Worm (Caenorhabditis elegans) whole organism, L4 larva: Measurements from ENCODE around the gene tiar-1.

Source experiments
- F49E8.2 ChIP-seq: sonication (generic microtip); optimal IDR thresholded peaks from 2 replicates; lab custom pipeline; 2016; ENCODE audit warnings: missing compliant biosample characterization, mild to moderate bottlenecking, missing genetic modification characterization, borderline replicate concordance
- R02D3.7 ChIP-seq: fragments of 150-350 bp; sonication (generic microtip); optimal IDR thresholded peaks from 3 replicates; lab custom pipeline; 2014; ENCODE audit warnings: missing biosample characterization, missing genetic modification characterization
- Y5F2A.4 ChIP-seq: fragments of 200-800 bp; sonication (Bioruptor generic); optimal IDR thresholded peaks from 2 replicates; lab custom pipeline; 2018; ENCODE audit warnings: mild to moderate bottlenecking, missing genetic modification characterization, missing compliant biosample characterization
- ZK337.2 ChIP-seq: fragments of 200-800 bp; sonication (Bioruptor generic); IDR thresholded peaks from 2 replicates; pipeline ENCODE4 v1.3.6; 2022; ENCODE audit warnings: missing genetic modification reagents, missing genetic modification characterization, missing compliant biosample characterization
- aha-1 ChIP-seq: fragments of 150-350 bp; peaks from one replicate; lab custom pipeline; 2014; ENCODE audit warnings: missing biosample characterization, missing genetic modification characterization
- aly-2 ChIP-seq: sonication (generic microtip); optimal IDR thresholded peaks from 2 replicates; lab custom pipeline; 2018; ENCODE audit warnings: missing biosample characterization, missing genetic modification characterization
- ama-1 ChIP-seq: fragments of 150-350 bp; optimal IDR thresholded peaks from 2 replicates; lab custom pipeline; 2014; ENCODE audit warnings: inconsistent platforms, mixed read lengths
- arid-1 ChIP-seq: fragments of 200-800 bp; sonication (Bioruptor generic); conservative IDR thresholded peaks from 2 replicates; pipeline ENCODE4 v1.3.6; 2022; ENCODE audit warnings: missing genetic modification reagents, missing genetic modification characterization, missing compliant biosample characterization
- ceh-44 ChIP-seq: fragments of 200-800 bp; sonication (Bioruptor generic); IDR thresholded peaks from 2 replicates; pipeline ENCODE4 v1.3.6; 2022; ENCODE audit warnings: missing genetic modification reagents, missing genetic modification characterization, missing compliant biosample characterization
- ces-1 ChIP-seq: fragments of 150-350 bp; sonication (generic microtip); optimal IDR thresholded peaks from 4 replicates; lab custom pipeline; 2014; ENCODE audit warnings: missing biosample characterization, missing genetic modification reagents, missing genetic modification characterization
- dmd-9 ChIP-seq: fragments of 200-800 bp; sonication (Bioruptor generic); IDR thresholded peaks from 2 replicates; pipeline ENCODE4 v1.3.6; 2022; ENCODE audit warnings: missing genetic modification reagents, missing genetic modification characterization, missing compliant biosample characterization
- dpl-1 ChIP-seq: fragments of 150-350 bp; optimal IDR thresholded peaks from 2 replicates; lab custom pipeline; 2014; ENCODE audit warnings: missing biosample characterization, missing genetic modification reagents, missing genetic modification characterization
- egl-27 ChIP-seq: sonication (generic microtip); optimal IDR thresholded peaks from 3 replicates; lab custom pipeline; 2017; ENCODE audit warnings: missing biosample characterization, missing genetic modification reagents, missing genetic modification characterization
- egl-43 ChIP-seq: fragments of 200-800 bp; sonication (Bioruptor generic); IDR thresholded peaks from 2 replicates; pipeline ENCODE4 v1.3.6; 2022; ENCODE audit warnings: missing genetic modification reagents, missing genetic modification characterization, missing compliant biosample characterization
- gei-8 ChIP-seq: fragments of 200-800 bp; sonication (Bioruptor generic); optimal IDR thresholded peaks from 2 replicates; lab custom pipeline; 2018; ENCODE audit warnings: mild to moderate bottlenecking, missing genetic modification characterization, missing compliant biosample characterization
- hlh-30 ChIP-seq: sonication (generic microtip); optimal IDR thresholded peaks from 2 replicates; lab custom pipeline; 2017; ENCODE audit warnings: antibody characterized with exemption, mild to moderate bottlenecking, missing genetic modification characterization, missing compliant biosample characterization; ENCODE audit not compliant: insufficient read depth
- jun-1 ChIP-seq: fragments of 150-350 bp; optimal IDR thresholded peaks from 2 replicates; lab custom pipeline; 2014; ENCODE audit warnings: missing biosample characterization, missing genetic modification reagents, missing genetic modification characterization
- lin-1 ChIP-seq: fragments of 200-800 bp; sonication (Bioruptor generic); IDR thresholded peaks from 2 replicates; pipeline ENCODE4 v1.3.6; 2022; ENCODE audit warnings: missing genetic modification reagents, missing genetic modification characterization, missing compliant biosample characterization
- lin-13 ChIP-seq: fragments of 150-350 bp; optimal IDR thresholded peaks from 2 replicates; lab custom pipeline; 2014; ENCODE audit warnings: missing biosample characterization, missing genetic modification reagents, missing genetic modification characterization
- lin-29 ChIP-seq: fragments of 200-800 bp; sonication (Bioruptor generic); IDR thresholded peaks from 2 replicates; pipeline ENCODE4 v1.3.6; 2022; ENCODE audit warnings: missing genetic modification reagents, missing genetic modification characterization, missing compliant biosample characterization
- lin-38 ChIP-seq: fragments of 200-800 bp; sonication (Bioruptor generic); IDR thresholded peaks from 2 replicates; pipeline ENCODE4 v1.3.6; 2022; ENCODE audit warnings: missing genetic modification reagents, missing genetic modification characterization, missing compliant biosample characterization
- lir-3 ChIP-seq: sonication (generic microtip); optimal IDR thresholded peaks from 2 replicates; lab custom pipeline; 2016; ENCODE audit warnings: mild to moderate bottlenecking, missing genetic modification characterization, missing compliant biosample characterization
- lsy-2 ChIP-seq, 2 experiments: fragments of 150-350 bp in 1 of 2; sonication (generic microtip) in 1 of 2; optimal IDR thresholded peaks; 2 replicates each; lab custom pipeline; 2014 to 2017; ENCODE audit warnings: missing biosample characterization in 2 of 2, missing genetic modification characterization in 2 of 2
- mdl-1 ChIP-seq, 2 experiments: fragments of 150-350 bp in 1 of 2; sonication (generic microtip) in 1 of 2; optimal IDR thresholded peaks; 2 replicates each; lab custom pipeline; 2014 to 2017; ENCODE audit warnings: missing biosample characterization in 2 of 2, missing genetic modification characterization in 2 of 2
- mxl-2 ChIP-seq: fragments of 200-800 bp; sonication (Bioruptor generic); conservative IDR thresholded peaks from 2 replicates; pipeline ENCODE4 v1.3.6; 2022; ENCODE audit warnings: missing genetic modification reagents, missing genetic modification characterization, missing compliant biosample characterization
- mxl-3 ChIP-seq: fragments of 200-800 bp; sonication (Bioruptor generic); optimal IDR thresholded peaks from 2 replicates; lab custom pipeline; 2018; ENCODE audit warnings: mild to moderate bottlenecking, missing genetic modification characterization, missing compliant biosample characterization
- nhr-10 ChIP-seq: fragments of 150-350 bp; optimal IDR thresholded peaks from 2 replicates; lab custom pipeline; 2014; ENCODE audit warnings: missing biosample characterization, missing genetic modification characterization
- nhr-111 ChIP-seq: fragments of 200-800 bp; sonication (Bioruptor generic); optimal IDR thresholded peaks from 2 replicates; lab custom pipeline; 2018; ENCODE audit warnings: mild to moderate bottlenecking, missing genetic modification characterization, missing compliant biosample characterization
- nhr-237 ChIP-seq: sonication (generic microtip); optimal IDR thresholded peaks from 2 replicates; lab custom pipeline; 2017; ENCODE audit warnings: missing biosample characterization, missing genetic modification characterization
- nhr-28 ChIP-seq: fragments of 150-350 bp; optimal IDR thresholded peaks from 2 replicates; lab custom pipeline; 2014; ENCODE audit warnings: missing biosample characterization, missing genetic modification characterization
- nhr-41 ChIP-seq: fragments of 200-800 bp; sonication (Bioruptor generic); IDR thresholded peaks from 2 replicates; pipeline ENCODE4 v1.3.6; 2022; ENCODE audit warnings: missing genetic modification reagents, missing genetic modification characterization, missing compliant biosample characterization
- nhr-42 ChIP-seq: fragments of 200-800 bp; sonication (Bioruptor generic); IDR thresholded peaks from 2 replicates; pipeline ENCODE4 v1.3.6; 2022; ENCODE audit warnings: missing genetic modification characterization, missing compliant biosample characterization
- nhr-6 ChIP-seq: fragments of 150-350 bp; optimal IDR thresholded peaks from 2 replicates; lab custom pipeline; 2014; ENCODE audit warnings: missing biosample characterization, missing genetic modification characterization
- pha-4 ChIP-seq, 2 experiments: fragments of 150-350 bp in 1 of 2; fragments of 200-800 bp in 1 of 2; sonication (Bioruptor generic) in 1 of 2; IDR thresholded peaks in 1 of 2; optimal IDR thresholded peaks in 1 of 2; 2 replicates each; pipeline versions ENCODE4 v1.3.6 to Lab custom; 2014 to 2022; ENCODE audit warnings: missing genetic modification characterization in 2 of 2, missing genetic modification reagents in 2 of 2, missing biosample characterization in 1 of 2, missing compliant biosample characterization in 1 of 2
- php-3 ChIP-seq: fragments of 200-800 bp; sonication (Bioruptor generic); IDR thresholded peaks from 2 replicates; pipeline ENCODE4 v1.3.6; 2022; ENCODE audit warnings: missing genetic modification reagents, missing genetic modification characterization, missing compliant biosample characterization
- pqm-1 ChIP-seq: sonication (generic microtip); optimal IDR thresholded peaks from 2 replicates; lab custom pipeline; 2017; ENCODE audit warnings: missing biosample characterization, missing genetic modification characterization
- rbr-2 ChIP-seq: sonication (generic microtip); optimal IDR thresholded peaks from 2 replicates; lab custom pipeline; 2016; ENCODE audit warnings: missing genotype, missing genetic modification characterization, missing compliant biosample characterization
- saeg-2 ChIP-seq: fragments of 200-800 bp; sonication (Bioruptor generic); IDR thresholded peaks from 2 replicates; pipeline ENCODE4 v1.3.6; 2022; ENCODE audit warnings: missing genetic modification reagents, missing genetic modification characterization, missing compliant biosample characterization
- skn-1 ChIP-seq: fragments of 150-350 bp; optimal IDR thresholded peaks from 2 replicates; lab custom pipeline; 2014; ENCODE audit warnings: missing biosample characterization, missing genetic modification characterization
- snpc-1.2 ChIP-seq: fragments of 200-800 bp; sonication (Bioruptor generic); IDR thresholded peaks from 2 replicates; pipeline ENCODE4 v1.3.6; 2022; ENCODE audit warnings: missing genetic modification reagents, missing genetic modification characterization, missing compliant biosample characterization
- spr-1 ChIP-seq: sonication (generic microtip); optimal IDR thresholded peaks from 2 replicates; lab custom pipeline; 2016; ENCODE audit warnings: mild to moderate bottlenecking, missing genetic modification characterization, missing compliant biosample characterization
- tra-1 ChIP-seq: fragments of 200-800 bp; sonication (Bioruptor generic); IDR thresholded peaks from 2 replicates; pipeline ENCODE4 v1.3.6; 2022; ENCODE audit warnings: missing genetic modification reagents, missing genetic modification characterization, missing compliant biosample characterization
- unc-130 ChIP-seq: sonication (generic microtip); optimal IDR thresholded peaks from 2 replicates; lab custom pipeline; 2016; ENCODE audit warnings: missing genetic modification reagents, missing genetic modification characterization, missing compliant biosample characterization
- zag-1 ChIP-seq: fragments of 150-350 bp; optimal IDR thresholded peaks from 2 replicates; lab custom pipeline; 2014; ENCODE audit warnings: missing biosample characterization, missing genetic modification characterization
- zfp-2 ChIP-seq: sonication (generic microtip); optimal IDR thresholded peaks from 2 replicates; lab custom pipeline; 2016; ENCODE audit warnings: mild to moderate bottlenecking, missing genetic modification characterization, missing compliant biosample characterization
- zfp-3 ChIP-seq: fragments of 200-800 bp; sonication (Bioruptor generic); conservative IDR thresholded peaks from 2 replicates; pipeline ENCODE4 v1.3.6; 2022; ENCODE audit warnings: missing genetic modification reagents, missing genetic modification characterization, missing compliant biosample characterization
- zip-2 ChIP-seq: fragments of 150-350 bp; optimal IDR thresholded peaks from 2 replicates; lab custom pipeline; 2014; ENCODE audit warnings: missing biosample characterization, missing genetic modification characterization

tiar-1 gene

ce11 chrII:5701485-5701884 is 13.1 kb downstream of the tiar-1 start (continued):
- peak; percentile 45; the same call in 1 of the 2 replicates for TF ChIP-seq php-3 (GFP tag; lab: Robert Waterston, UW)
- TF ChIP-seq zip-2: no peak
- no peak for TF ChIP-seq mxl-2 (GFP tag; lab: Robert Waterston, UW)
- TF ChIP-seq unc-130 (GFP tag; lab: Kevin White, UChicago): no peak
- TF ChIP-seq ama-1 (lab: Kevin White, UChicago): peak; percentile 95
- no peak for TF ChIP-seq aly-2
- no peak for TF ChIP-seq mxl-3
- TF ChIP-seq lir-3 (tag; lab: Kevin White, UChicago): no peak
- peak; percentile 39 for TF ChIP-seq nhr-111 (GFP tag; lab: Kevin White, UChicago)
- TF ChIP-seq spr-1: peak; percentile 21
- peak; percentile 31 for TF ChIP-seq dpl-1 (GFP tag; lab: Kevin White, UChicago)
- no peak for TF ChIP-seq nhr-42 (GFP tag; lab: Robert Waterston, UW)
- TF ChIP-seq lin-1: 0 out of 2 replicates have a peak, but pooled peaks have one; percentile 16
- TF ChIP-seq ces-1 (GFP tag; lab: Kevin White, UChicago): no peak
- peak in 1 of 2 experiments; percentile 76 for TF ChIP-seq lsy-2 (tag; optimal IDR thresholded peaks at IDR 0.05; lab: Kevin White, UChicago)
- no peak for TF ChIP-seq nhr-237 (tag; lab: Kevin White, UChicago)
- TF ChIP-seq skn-1: no peak
- TF ChIP-seq zag-1 (tag; lab: Kevin White, UChicago): no peak
- peak; percentile 59 for TF ChIP-seq rbr-2 (tag; lab: Kevin White, UChicago)
- TF ChIP-seq saeg-2 (GFP tag; lab: Robert Waterston, UW): no peak
- TF ChIP-seq pqm-1 (tag; lab: Kevin White, UChicago): no peak
- TF ChIP-seq zfp-3 (GFP tag; lab: Robert Waterston, UW): no peak
- no peak for TF ChIP-seq lin-29
- peak; percentile 30 for TF ChIP-seq jun-1 (tag; lab: Kevin White, UChicago)
- no peak for TF ChIP-seq nhr-41 (GFP tag; lab: Robert Waterston, UW)

DNA sequence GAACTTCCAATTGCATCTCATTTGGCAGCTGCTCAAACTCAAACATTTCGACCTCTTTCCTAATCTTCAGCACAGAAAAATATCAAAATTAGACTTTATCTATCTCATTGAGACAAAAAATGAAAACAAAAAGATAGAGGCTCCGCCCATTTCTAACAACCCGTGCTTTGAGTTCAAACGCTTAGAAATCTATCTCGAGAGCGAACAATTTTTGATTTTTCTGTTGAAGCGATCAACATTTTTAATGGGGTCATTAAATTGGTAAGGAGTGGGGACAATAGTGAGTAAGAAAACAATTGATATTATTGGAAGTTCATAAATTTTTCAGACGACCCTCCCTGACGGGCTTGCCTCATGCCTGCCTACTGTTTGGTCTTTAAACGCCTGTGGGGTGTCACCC is 15.8 kb downstream of the tiar-1 start, which contains the start of the genes C25H3.10 and C25H3.1:
TSS of gene C25H3.10 (minus strand) at position 101 of the 400 bp plus-strand sequence.
TSS of gene C25H3.1 (plus strand) at position 203 of the 400 bp plus-strand sequence.
- TF ChIP-seq hlh-30 (tag; lab: Kevin White, UChicago): peak; percentile 19
- no peak for TF ChIP-seq egl-43 (GFP tag; lab: Robert Waterston, UW)
- no peak for TF ChIP-seq Y5F2A.4
- no peak for TF ChIP-seq pha-4 (GFP tag; IDR thresholded peaks at IDR 0.05; lab: Robert Waterston, UW)
- TF ChIP-seq pha-4 (tag; optimal IDR thresholded peaks at IDR 0.05; lab: Kevin White, UChicago): no peak
- TF ChIP-seq nhr-28 (tag; lab: Kevin White, UChicago): peak; percentile 12
- TF ChIP-seq ZK337.2 (GFP tag; lab: Robert Waterston, UW): no peak
- no peak for TF ChIP-seq zfp-2
- TF ChIP-seq nhr-10 (tag; lab: Kevin White, UChicago): no peak

DNA sequence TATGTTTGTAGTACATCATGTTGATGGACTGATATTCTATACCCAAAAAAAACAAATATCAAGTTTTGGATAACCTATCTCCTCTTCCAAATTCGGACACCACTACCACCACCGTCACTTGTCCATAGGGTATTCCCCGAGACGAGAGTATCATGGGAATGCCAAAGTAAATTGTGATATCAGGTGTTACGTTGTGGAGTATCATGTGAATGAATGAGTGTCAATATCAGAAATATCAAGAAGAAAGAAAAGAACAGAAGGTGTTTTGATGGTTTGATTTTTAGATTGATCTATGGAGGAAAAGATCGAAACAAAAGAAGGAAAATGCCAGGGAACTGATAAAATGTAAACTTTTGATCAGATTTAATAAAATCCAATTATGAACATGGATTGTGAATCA is 16.4 kb downstream of the tiar-1 start:
- TF ChIP-seq nhr-42 (GFP tag; lab: Robert Waterston, UW): no peak
- TF ChIP-seq mdl-1 (tag; optimal IDR thresholded peaks at IDR 0.05; lab: Kevin White, UChicago): peak in 1 of 2 experiments; percentile 50
- TF ChIP-seq R02D3.7 (tag; lab: Kevin White, UChicago): no peak
- TF ChIP-seq aly-2: no peak
- TF ChIP-seq lin-1: no peak
- TF ChIP-seq mxl-2 (GFP tag; lab: Robert Waterston, UW): no peak
- TF ChIP-seq arid-1 (GFP tag; lab: Robert Waterston, UW): no peak
- TF ChIP-seq nhr-28 (tag; lab: Kevin White, UChicago): peak; percentile 70
- peak; percentile 31 for TF ChIP-seq mxl-3
- TF ChIP-seq egl-27: no peak
- no peak for TF ChIP-seq snpc-1.2
- TF ChIP-seq hlh-30 (tag; lab: Kevin White, UChicago): peak; percentile 90
- peak; percentile 80 for TF ChIP-seq aha-1
- TF ChIP-seq tra-1 (GFP tag; lab: Robert Waterston, UW): no peak
- no peak for TF ChIP-seq ceh-44 (GFP tag; lab: Robert Waterston, UW)
- no peak for TF ChIP-seq lin-13 (GFP tag; lab: Kevin White, UChicago)
- no peak for TF ChIP-seq F49E8.2 (tag; lab: Kevin White, UChicago)
- TF ChIP-seq pqm-1 (tag; lab: Kevin White, UChicago): no peak
- no peak for TF ChIP-seq dmd-9 (GFP tag; lab: Robert Waterston, UW)
- TF ChIP-seq ZK337.2 (GFP tag; lab: Robert Waterston, UW): no peak
- no peak for TF ChIP-seq zfp-3 (GFP tag; lab: Robert Waterston, UW)
- no peak for TF ChIP-seq zip-2
- TF ChIP-seq lin-38: no peak
- no peak for TF ChIP-seq gei-8 (GFP tag; lab: Kevin White, UChicago)
- no peak for TF ChIP-seq nhr-41 (GFP tag; lab: Robert Waterston, UW)
- TF ChIP-seq nhr-6 (tag; lab: Kevin White, UChicago): peak; percentile 30
